Worm (Caenorhabditis elegans) whole organism, mixed stage, embryonic: ENCODE data around the gene R07G3.8.

Experiments
- blmp-1 ChIP-seq: fragments of 150-350 bp; optimal IDR thresholded peaks from 2 replicates; lab custom pipeline; 2014; ENCODE audit warnings: missing biosample characterization, missing genetic modification characterization
- ceh-43 ChIP-seq: fragments of 200-800 bp; sonication (Bioruptor generic); optimal IDR thresholded peaks from 2 replicates; lab custom pipeline; 2018; ENCODE audit warnings: mild to moderate bottlenecking, missing genetic modification characterization, moderate library complexity, missing compliant biosample characterization
- elt-1 ChIP-seq: sonication (generic microtip); optimal IDR thresholded peaks from 2 replicates; lab custom pipeline; 2017; ENCODE audit warnings: missing genetic modification characterization, mild to moderate bottlenecking, missing compliant biosample characterization, antibody characterized with exemption, moderate library complexity, borderline replicate concordance; ENCODE audit not compliant: insufficient read depth
- elt-3 ChIP-seq: fragments of 150-350 bp; optimal IDR thresholded peaks from 2 replicates; lab custom pipeline; 2014; ENCODE audit warnings: missing biosample characterization, missing genetic modification characterization
- lin-13 ChIP-seq: fragments of 150-350 bp; optimal IDR thresholded peaks from 2 replicates; lab custom pipeline; 2014; ENCODE audit warnings: missing biosample characterization, missing genetic modification characterization
- lsy-2 ChIP-seq: fragments of 150-350 bp; optimal IDR thresholded peaks from 2 replicates; lab custom pipeline; 2014; ENCODE audit warnings: missing biosample characterization, missing genetic modification characterization
- nhr-12 ChIP-seq: fragments of 150-350 bp; optimal IDR thresholded peaks from 2 replicates; lab custom pipeline; 2014; ENCODE audit warnings: missing biosample characterization, missing genetic modification characterization
- nhr-76 ChIP-seq: sonication (generic microtip); optimal IDR thresholded peaks from 2 replicates; lab custom pipeline; 2017; ENCODE audit warnings: missing biosample characterization, missing genetic modification characterization
- pha-4 ChIP-seq: fragments of 150-350 bp; optimal IDR thresholded peaks from 2 replicates; lab custom pipeline; 2018; ENCODE audit warnings: missing biosample characterization, missing genetic modification reagents, missing genetic modification characterization
- snpc-4 ChIP-seq: fragments of 150-350 bp; optimal IDR thresholded peaks from 2 replicates; lab custom pipeline; 2014; ENCODE audit warnings: missing biosample characterization, missing genetic modification characterization
- sptf-1 ChIP-seq: sonication (generic microtip); optimal IDR thresholded peaks from 2 replicates; lab custom pipeline; 2017; ENCODE audit warnings: mild to moderate bottlenecking, missing genetic modification characterization, moderate library complexity, missing compliant biosample characterization
- unc-120 ChIP-seq: sonication (generic microtip); optimal IDR thresholded peaks from 2 replicates; lab custom pipeline; 2017; ENCODE audit warnings: missing genetic modification characterization, missing compliant biosample characterization; ENCODE audit not compliant: poor library complexity, severe bottlenecking
- unc-62 ChIP-seq: fragments of 150-350 bp; optimal IDR thresholded peaks from 2 replicates; lab custom pipeline; 2014; ENCODE audit warnings: missing biosample characterization, missing genetic modification reagents, missing genetic modification characterization

ce11 chrII:7624995-7625394, 4.7 kb upstream of the R07G3.8 start:
- TF ChIP-seq snpc-4 (tag; lab: Kevin White, UChicago) (no peak), unc-62 (GFP tag; lab: Kevin White, UChicago) (no peak), elt-1 (tag; lab: Kevin White, UChicago) (no peak), elt-3 (tag; lab: Kevin White, UChicago) (no peak), unc-120 (tag; lab: Kevin White, UChicago) (no peak), lsy-2 (no peak), lin-13 (no peak), sptf-1 (tag; lab: Kevin White, UChicago) (no peak), nhr-12 (no peak), blmp-1 (no peak), pha-4 (no peak), ceh-43 (no peak), nhr-76 (tag; lab: Kevin White, UChicago) (no peak)
